Worm (Caenorhabditis elegans) whole organism, midembryonic: ENCODE data around the gene mboa-2.

Source experiments
- T22C8.4 ChIP-seq: fragments of 200-800 bp; sonication (Bioruptor generic); IDR thresholded peaks from 2 replicates; pipeline ENCODE4 v1.3.6; 2022; ENCODE audit warnings: missing genetic modification characterization, missing compliant biosample characterization
- cog-1 ChIP-seq: sonication (generic microtip); optimal IDR thresholded peaks from 2 replicates; lab custom pipeline; 2016; ENCODE audit warnings: missing genetic modification characterization, missing compliant biosample characterization
- flt-1 ChIP-seq: fragments of 200-800 bp; sonication (Bioruptor generic); IDR thresholded peaks from 2 replicates; pipeline ENCODE4 v1.3.6; 2022; ENCODE audit warnings: missing genetic modification characterization, missing compliant biosample characterization
- klf-2 ChIP-seq: fragments of 200-800 bp; sonication (Bioruptor generic); conservative IDR thresholded peaks from 2 replicates; pipeline ENCODE4 v1.3.6; 2022; ENCODE audit warnings: missing genetic modification reagents, missing genetic modification characterization, missing compliant biosample characterization
- med-1 ChIP-seq: sonication (generic microtip); optimal IDR thresholded peaks from 2 replicates; lab custom pipeline; 2017; ENCODE audit warnings: missing genetic modification characterization, mild to moderate bottlenecking, missing compliant biosample characterization, antibody characterized with exemption, missing genetic modification reagents; ENCODE audit not compliant: insufficient read depth
- ref-1 ChIP-seq: fragments of 200-800 bp; sonication (Bioruptor generic); conservative IDR thresholded peaks from 2 replicates; pipeline ENCODE4 v1.3.6; 2022; ENCODE audit warnings: missing genetic modification reagents, missing genetic modification characterization, missing compliant biosample characterization
- tab-1 ChIP-seq: fragments of 200-800 bp; sonication (Bioruptor generic); IDR thresholded peaks from 2 replicates; pipeline ENCODE4 v1.3.6; 2022; ENCODE audit warnings: missing genetic modification characterization, missing compliant biosample characterization
- ztf-23 ChIP-seq: fragments of 200-800 bp; sonication (Bioruptor generic); IDR thresholded peaks from 2 replicates; pipeline ENCODE4 v1.3.6; 2022; ENCODE audit warnings: missing genetic modification reagents, missing genetic modification characterization, missing compliant biosample characterization

DNA sequence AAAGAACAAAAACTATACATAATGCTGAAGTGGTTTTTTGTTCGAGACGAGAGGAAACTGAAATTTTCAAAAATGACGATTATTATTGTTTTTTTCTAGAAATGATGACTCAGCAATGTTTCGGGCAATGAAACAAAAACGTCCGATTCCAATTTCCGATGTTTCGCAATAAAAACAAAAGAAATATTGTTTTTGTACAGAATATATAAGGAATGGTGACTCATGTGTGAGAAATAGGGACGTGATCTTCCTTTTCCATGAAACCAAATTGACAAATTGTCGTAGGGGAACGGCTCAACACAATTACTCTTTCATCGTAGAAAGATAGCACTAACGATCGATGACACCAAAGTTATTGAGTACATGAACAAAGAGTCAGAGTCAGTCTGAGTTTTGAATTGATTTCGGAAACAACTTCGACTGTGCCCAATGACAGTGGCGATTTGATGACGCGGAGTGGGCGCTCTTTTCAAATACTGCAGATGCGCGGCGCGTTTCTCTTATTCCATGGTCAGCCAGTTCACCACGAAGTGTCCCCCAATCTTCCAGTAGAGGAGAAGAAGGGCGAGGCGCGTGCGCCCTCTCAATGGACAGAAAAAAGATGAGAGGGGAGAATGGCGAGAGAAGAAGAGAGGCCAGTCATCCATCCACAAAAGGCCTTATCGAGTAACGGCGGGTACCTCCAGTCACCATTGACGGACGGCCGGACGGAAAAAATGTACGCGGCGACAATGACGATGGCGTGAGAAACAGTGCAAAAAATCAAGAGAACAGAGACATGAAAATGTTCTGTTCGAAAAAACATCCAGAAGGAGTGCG lies 46.9 kb downstream of the mboa-2 start:
- TF ChIP-seq tab-1 (GFP tag; lab: Robert Waterston, UW) (no peak), ztf-23 (no peak), med-1 (GFP tag; lab: Kevin White, UChicago) (no peak), flt-1 (peak; percentile 48; the same call in 1 of the 2 replicates), T22C8.4 (GFP tag; lab: Robert Waterston, UW) (no peak), ref-1 (GFP tag; lab: Robert Waterston, UW) (no peak), klf-2 (no peak), cog-1 (tag; lab: Kevin White, UChicago) (no peak)
